Worm (Caenorhabditis elegans) whole organism, late embryonic: Measurements from ENCODE around the gene ugt-60.

ENCODE experiments used
- K02D7.2 ChIP-seq: sonication (generic microtip); optimal IDR thresholded peaks from 2 replicates; lab custom pipeline; 2017; ENCODE audit warnings: mild to moderate bottlenecking, missing genetic modification characterization, missing compliant biosample characterization
- ama-1 ChIP-seq: fragments of 150-350 bp; optimal IDR thresholded peaks from 2 replicates; lab custom pipeline; 2014
- ceh-34 ChIP-seq: sonication (generic microtip); optimal IDR thresholded peaks from 2 replicates; lab custom pipeline; 2016; ENCODE audit warnings: mild to moderate bottlenecking, missing genetic modification characterization, missing compliant biosample characterization
- ceh-48 ChIP-seq: sonication (generic microtip); optimal IDR thresholded peaks from 2 replicates; lab custom pipeline; 2016; ENCODE audit warnings: missing genetic modification characterization, inconsistent platforms, missing compliant biosample characterization
- hlh-13 ChIP-seq: fragments of 200-800 bp; sonication (Bioruptor generic); optimal IDR thresholded peaks from 2 replicates; lab custom pipeline; 2018; ENCODE audit warnings: mild to moderate bottlenecking, missing genetic modification characterization, missing compliant biosample characterization
- pax-1 ChIP-seq: fragments of 150-350 bp; optimal IDR thresholded peaks from 2 replicates; lab custom pipeline; 2014; ENCODE audit warnings: missing biosample characterization, missing genetic modification characterization

DNA sequence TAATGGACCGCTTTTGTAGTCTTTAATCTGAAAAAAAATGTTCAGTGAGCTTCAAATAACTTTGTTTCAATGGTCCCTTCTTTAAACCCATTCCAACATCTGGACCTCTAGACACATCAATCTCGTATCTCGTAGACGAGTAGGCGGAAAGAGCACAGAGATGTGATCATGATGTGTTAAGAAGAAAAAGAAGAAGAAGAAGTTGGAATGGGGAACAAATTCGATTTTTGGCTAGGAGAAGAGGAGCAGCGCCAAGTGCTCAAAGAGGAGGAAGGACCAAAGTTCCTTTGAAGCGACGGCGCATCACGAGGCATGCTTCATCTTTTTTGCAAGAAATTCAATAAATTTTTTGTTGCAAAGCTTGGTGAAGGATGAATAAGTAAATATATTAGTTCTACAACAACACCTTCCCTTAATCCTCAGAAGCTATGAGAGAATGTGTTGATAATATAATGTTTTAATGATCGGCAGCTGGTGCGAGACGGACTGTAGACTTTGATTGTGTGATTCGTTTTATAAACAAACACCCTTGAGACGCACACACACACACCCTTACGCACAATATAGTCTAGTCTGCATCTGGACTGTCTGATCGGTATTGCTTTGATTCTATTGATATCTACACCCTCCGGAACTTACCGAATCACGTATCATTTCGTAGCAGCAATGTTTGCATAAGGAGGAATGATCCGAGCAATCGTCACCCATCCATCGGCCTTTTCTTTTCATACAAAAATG lies 14.2 kb downstream of the ugt-60 start:
- TF ChIP-seq ceh-34 (tag; lab: Kevin White, UChicago) (no peak), ama-1 (lab: Kevin White, UChicago) (no peak), hlh-13 (no peak), pax-1 (tag; lab: Kevin White, UChicago) (no peak), ceh-48 (tag; lab: Kevin White, UChicago) (no peak), K02D7.2 (no peak)
